Fruit fly (Drosophila melanogaster): ENCODE results near the gene CG44040.
A peak's percentile ranks its signal among the peaks of the same experiment; 100 is the strongest.

DNA sequence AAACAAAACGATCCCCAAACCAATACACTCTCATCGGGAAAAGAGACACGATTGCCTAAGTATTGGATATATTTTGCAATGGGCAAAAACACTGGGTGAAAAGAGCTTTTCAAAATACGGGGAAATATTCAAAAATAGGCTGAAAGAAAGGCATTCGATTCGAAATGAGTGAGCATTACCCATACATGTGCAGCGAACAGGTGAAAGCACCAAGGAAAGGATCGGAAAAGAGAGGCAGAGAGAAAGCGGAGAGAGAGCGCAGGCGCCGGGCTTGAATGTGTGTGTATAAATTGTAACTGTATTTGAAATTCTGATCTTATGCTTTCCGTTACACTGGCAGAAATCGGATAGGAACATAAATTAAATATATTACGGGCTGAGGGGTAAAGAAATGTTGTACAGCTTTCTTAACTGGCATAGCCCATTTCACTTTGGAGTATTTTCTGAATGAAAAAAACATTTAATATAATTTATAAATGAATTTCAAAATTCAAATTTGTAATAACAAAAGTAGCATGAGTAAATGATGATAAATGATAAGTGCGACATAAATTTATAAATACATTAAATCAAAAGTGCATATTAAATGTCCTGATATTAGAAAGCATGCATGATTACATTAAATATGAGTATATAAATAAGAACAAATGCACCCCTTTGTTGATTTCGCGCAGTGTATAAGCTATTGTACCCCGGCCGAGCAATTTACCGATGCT lies 39.4 kb upstream of the CG44040 start:
- TF ChIP-seq Eip75B (GFP tag; optimal IDR thresholded peaks at IDR 0.05) (peak; percentile 58), CG11902 (GFP tag; optimal IDR thresholded peaks at IDR 0.05) (peak; percentile 39), CG6276 (GFP tag; optimal IDR thresholded peaks at IDR 0.05) (peak; percentile 67), Ets96B (tag; optimal IDR thresholded peaks at IDR 0.05) (peak; percentile 9), CG6808 (GFP tag; optimal IDR thresholded peaks at IDR 0.05) (peak; percentile 17), Eip78C (GFP tag) (peak; percentile 91), CG15336 (GFP tag; IDR thresholded peaks at IDR 0.05) (peak; percentile 54; the same call in 1 of the 2 replicates), CG1621 (tag; optimal IDR thresholded peaks at IDR 0.05) (no peak), dac (GFP tag; optimal IDR thresholded peaks at IDR 0.05) (peak; percentile 7), Gug (GFP tag; IDR thresholded peaks at IDR 0.05) (peak; percentile 30; the same call in 1 of the 2 replicates), lz (GFP tag; optimal IDR thresholded peaks at IDR 0.05) (peak; percentile 76)
